Fruit fly (Drosophila melanogaster) whole organism, embryonic: Measurements from ENCODE around the gene Pbp45.
A peak's percentile ranks its signal among the peaks of the same experiment; 100 is the strongest.

Experiments
- Antp ChIP-seq: fragments of 200-800 bp; sonication (Bioruptor generic); optimal IDR thresholded peaks from 3 replicates; lab custom pipeline; 2016; ENCODE audit warnings: missing biosample characterization, missing genetic modification characterization
- Asciz ChIP-seq: fragments of 200-800 bp; sonication (Bioruptor generic); optimal IDR thresholded peaks from 2 replicates; lab custom pipeline; 2017; ENCODE audit warnings: missing biosample characterization, mild to moderate bottlenecking, missing genetic modification characterization, missing genetic modification reagents
- B-H2 ChIP-seq: fragments of 200-800 bp; sonication (Bioruptor generic); optimal IDR thresholded peaks from 2 replicates; lab custom pipeline; 2018; ENCODE audit warnings: missing biosample characterization, mild to moderate bottlenecking, missing genetic modification characterization
- Bgb ChIP-seq: fragments of 200-800 bp; sonication (Bioruptor generic); IDR thresholded peaks from 2 replicates; pipeline ENCODE4 v1.3.6; 2022; ENCODE audit warnings: missing biosample characterization, missing genetic modification characterization; ENCODE audit not compliant: partially characterized antibody
- Blimp-1 ChIP-seq: fragments of 200-800 bp; sonication (Bioruptor generic); optimal IDR thresholded peaks from 3 replicates; lab custom pipeline; 2018; ENCODE audit warnings: missing biosample characterization, missing genetic modification characterization, mild to moderate bottlenecking, moderate library complexity, missing genetic modification reagents
- CG10321 ChIP-seq: fragments of 200-800 bp; sonication (Bioruptor generic); IDR thresholded peaks from 2 replicates; pipeline ENCODE4 v1.3.6; 2022; ENCODE audit warnings: missing biosample characterization, missing genetic modification characterization
- CG12104 ChIP-seq: fragments of 200-800 bp; sonication (Bioruptor generic); optimal IDR thresholded peaks from 3 replicates; lab custom pipeline; 2016; ENCODE audit warnings: missing biosample characterization, missing genetic modification characterization
- CG12155 ChIP-seq: fragments of 200-800 bp; sonication (Bioruptor generic); optimal IDR thresholded peaks from 3 replicates; lab custom pipeline; 2016; ENCODE audit warnings: missing biosample characterization, missing genetic modification characterization
- CG12391 ChIP-seq: fragments of 200-800 bp; sonication (Bioruptor generic); optimal IDR thresholded peaks from 3 replicates; lab custom pipeline; 2018; ENCODE audit warnings: missing biosample characterization, mild to moderate bottlenecking, missing genetic modification characterization, moderate library complexity
- CG13624 ChIP-seq: fragments of 200-800 bp; sonication (Bioruptor generic); optimal IDR thresholded peaks from 2 replicates; lab custom pipeline; 2016; ENCODE audit warnings: missing biosample characterization, missing genetic modification characterization
- CG14860 ChIP-seq: fragments of 200-800 bp; sonication (Bioruptor generic); IDR thresholded peaks from 3 replicates; pipeline ENCODE4 v1.3.6; 2022; ENCODE audit warnings: missing biosample characterization, missing genetic modification characterization; ENCODE audit not compliant: partially characterized antibody
- CG15073 ChIP-seq: fragments of 200-800 bp; sonication (Bioruptor generic); optimal IDR thresholded peaks from 2 replicates; lab custom pipeline; 2016; ENCODE audit warnings: missing biosample characterization, missing genetic modification characterization
- CG1529 ChIP-seq: fragments of 200-800 bp; sonication (Bioruptor generic); optimal IDR thresholded peaks from 3 replicates; lab custom pipeline; 2018; ENCODE audit warnings: missing biosample characterization, missing genetic modification characterization
- CG15601 ChIP-seq: fragments of 200-800 bp; sonication (Bioruptor generic); optimal IDR thresholded peaks from 3 replicates; lab custom pipeline; 2019; ENCODE audit warnings: missing biosample characterization, mild to moderate bottlenecking, missing genetic modification characterization, moderate library complexity
- CG1603 ChIP-seq: fragments of 200-800 bp; sonication (Bioruptor generic); optimal IDR thresholded peaks from 2 replicates; lab custom pipeline; 2019; ENCODE audit warnings: missing biosample characterization, mild to moderate bottlenecking, missing genetic modification characterization, moderate library complexity
- CG17361 ChIP-seq: fragments of 200-800 bp; sonication (Bioruptor generic); IDR thresholded peaks from 3 replicates; pipeline ENCODE4 v1.3.6; 2022; ENCODE audit warnings: missing biosample characterization, missing genetic modification characterization
- CG17568 ChIP-seq: fragments of 200-800 bp; sonication (Bioruptor generic); optimal IDR thresholded peaks from 2 replicates; lab custom pipeline; 2018; ENCODE audit warnings: missing biosample characterization, mild to moderate bottlenecking, missing genetic modification characterization, moderate library complexity
- CG1792 ChIP-seq: fragments of 200-800 bp; sonication (Bioruptor generic); optimal IDR thresholded peaks from 2 replicates; lab custom pipeline; 2016; ENCODE audit warnings: missing biosample characterization, missing genetic modification characterization
- CG18011 ChIP-seq: fragments of 200-800 bp; sonication (Bioruptor generic); optimal IDR thresholded peaks from 2 replicates; lab custom pipeline; 2017; ENCODE audit warnings: missing biosample characterization, missing genetic modification characterization, mild to moderate bottlenecking, moderate library complexity, missing genotype
- CG3163 ChIP-seq: fragments of 200-800 bp; sonication (Bioruptor generic); optimal IDR thresholded peaks from 3 replicates; lab custom pipeline; 2016; ENCODE audit warnings: missing biosample characterization, missing genetic modification characterization
- CG33213 ChIP-seq: fragments of 200-800 bp; sonication (Bioruptor generic); optimal IDR thresholded peaks from 3 replicates; lab custom pipeline; 2016; ENCODE audit warnings: missing biosample characterization, missing genetic modification characterization
- CG34376 ChIP-seq: fragments of 200-800 bp; sonication (Bioruptor generic); optimal IDR thresholded peaks from 2 replicates; lab custom pipeline; 2018; ENCODE audit warnings: missing biosample characterization, mild to moderate bottlenecking, missing genetic modification characterization
- CG7357 ChIP-seq: fragments of 200-800 bp; sonication (Bioruptor generic); IDR thresholded peaks from 3 replicates; pipeline ENCODE4 v1.3.6; 2022; ENCODE audit warnings: missing biosample characterization, missing genetic modification characterization
- CG7963 ChIP-seq: fragments of 200-800 bp; sonication (Bioruptor generic); IDR thresholded peaks from 3 replicates; pipeline ENCODE4 v1.3.6; 2022; ENCODE audit warnings: missing biosample characterization, missing genetic modification characterization; ENCODE audit not compliant: partially characterized antibody
- Dad ChIP-seq: fragments of 200-800 bp; sonication (Bioruptor generic); optimal IDR thresholded peaks from 3 replicates; lab custom pipeline; 2016; ENCODE audit warnings: missing biosample characterization, missing genetic modification characterization
- Doc3 ChIP-seq: fragments of 200-800 bp; sonication (Bioruptor generic); IDR thresholded peaks from 3 replicates; pipeline ENCODE4 v1.3.6; 2022; ENCODE audit warnings: missing biosample characterization, missing genetic modification characterization; ENCODE audit not compliant: partially characterized antibody
- Drgx ChIP-seq: fragments of 200-800 bp; sonication (Bioruptor generic); IDR thresholded peaks from 2 replicates; pipeline ENCODE4 v1.3.6; 2022; ENCODE audit warnings: missing biosample characterization, missing genetic modification characterization
- Hr39 ChIP-seq: fragments of >200 bp; optimal IDR thresholded peaks from 2 replicates; lab custom pipeline; 2017
- Hr78 ChIP-seq, 2 experiments: fragments of 200-800 bp in 1 of 2; fragments of >200 bp in 1 of 2; sonication (Bioruptor generic) in 1 of 2; optimal IDR thresholded peaks; 2 replicates each; lab custom pipeline; 2017 to 2019; ENCODE audit warnings: missing biosample characterization in 2 of 2, missing genetic modification characterization in 2 of 2, mild to moderate bottlenecking in 1 of 2, moderate library complexity in 1 of 2
- abd-A ChIP-seq: fragments of 200-800 bp; sonication (Bioruptor generic); optimal IDR thresholded peaks from 3 replicates; lab custom pipeline; 2019; ENCODE audit warnings: missing biosample characterization, mild to moderate bottlenecking, missing genetic modification characterization, moderate library complexity
- aop ChIP-seq: fragments of 200-800 bp; sonication (Bioruptor generic); IDR thresholded peaks from 2 replicates; pipeline ENCODE4 v1.3.6; 2022; ENCODE audit warnings: missing biosample characterization, missing genetic modification characterization
- ato ChIP-seq: fragments of 200-800 bp; sonication (Bioruptor generic); IDR thresholded peaks from 2 replicates; pipeline ENCODE4 v1.3.6; 2022; ENCODE audit warnings: missing biosample characterization, missing genetic modification characterization; ENCODE audit not compliant: partially characterized antibody
- bab2 ChIP-seq: fragments of 200-800 bp; sonication (Bioruptor generic); optimal IDR thresholded peaks from 2 replicates; lab custom pipeline; 2016; ENCODE audit warnings: missing biosample characterization, missing genetic modification characterization
- bigmax ChIP-seq: fragments of 200-800 bp; sonication (Bioruptor generic); optimal IDR thresholded peaks from 2 replicates; lab custom pipeline; 2018; ENCODE audit warnings: missing biosample characterization, mild to moderate bottlenecking, missing genetic modification characterization
- bsh ChIP-seq, 2 experiments: fragments of 200-800 bp; sonication (Bioruptor generic); optimal IDR thresholded peaks; 2 replicates each; lab custom pipeline; 2017 to 2018; ENCODE audit warnings: mild to moderate bottlenecking in 2 of 2, missing biosample characterization in 2 of 2, missing genetic modification characterization in 2 of 2, moderate library complexity in 1 of 2
- cato ChIP-seq: fragments of 200-800 bp; sonication (Bioruptor generic); optimal IDR thresholded peaks from 2 replicates; lab custom pipeline; 2016; ENCODE audit warnings: missing biosample characterization, missing genetic modification characterization, borderline replicate concordance
- chn ChIP-seq: fragments of 200-800 bp; sonication (Bioruptor generic); optimal IDR thresholded peaks from 2 replicates; lab custom pipeline; 2016; ENCODE audit warnings: missing biosample characterization, missing genetic modification characterization
- croc ChIP-seq: fragments of 200-800 bp; sonication (Bioruptor generic); conservative IDR thresholded peaks from 3 replicates; pipeline ENCODE4 v1.3.6; 2022; ENCODE audit warnings: missing biosample characterization, missing genetic modification characterization
- dmrt11E ChIP-seq: fragments of 200-800 bp; sonication (Bioruptor generic); optimal IDR thresholded peaks from 3 replicates; lab custom pipeline; 2018; ENCODE audit warnings: missing biosample characterization, mild to moderate bottlenecking, missing genetic modification characterization, moderate library complexity
- ems ChIP-seq: fragments of 200-800 bp; sonication (Bioruptor generic); optimal IDR thresholded peaks from 3 replicates; lab custom pipeline; 2016; ENCODE audit warnings: missing biosample characterization, missing genetic modification characterization
- gem ChIP-seq: fragments of 200-800 bp; sonication (Bioruptor generic); optimal IDR thresholded peaks from 2 replicates; lab custom pipeline; 2019; ENCODE audit warnings: missing biosample characterization, mild to moderate bottlenecking, missing genetic modification characterization, moderate library complexity
- h ChIP-seq: fragments of >200 bp; optimal IDR thresholded peaks from 2 replicates; lab custom pipeline; 2017
- insv ChIP-seq, 2 experiments: fragments of 200-800 bp; sonication (Bioruptor generic); optimal IDR thresholded peaks; 3 replicates each; lab custom pipeline; 2016 to 2018; ENCODE audit warnings: missing biosample characterization in 2 of 2, missing genetic modification characterization in 2 of 2
- mam ChIP-seq: fragments of 200-800 bp; sonication (Bioruptor generic); optimal IDR thresholded peaks from 3 replicates; lab custom pipeline; 2016; ENCODE audit warnings: missing biosample characterization, missing genetic modification characterization
- nmo ChIP-seq: fragments of 200-800 bp; sonication (Bioruptor generic); optimal IDR thresholded peaks from 2 replicates; lab custom pipeline; 2018; ENCODE audit warnings: missing biosample characterization, mild to moderate bottlenecking, missing genetic modification characterization, moderate library complexity
- org-1 ChIP-seq: fragments of 200-800 bp; sonication (Bioruptor generic); optimal IDR thresholded peaks from 2 replicates; lab custom pipeline; 2017; ENCODE audit warnings: missing biosample characterization, missing genetic modification characterization
- sim ChIP-seq: fragments of 200-800 bp; sonication (Bioruptor generic); IDR thresholded peaks from 2 replicates; pipeline ENCODE4 v1.3.6; 2022; ENCODE audit warnings: missing biosample characterization, missing genetic modification characterization
- sqz ChIP-seq: fragments of 200-800 bp; sonication (Bioruptor generic); optimal IDR thresholded peaks from 3 replicates; lab custom pipeline; 2018; ENCODE audit warnings: missing biosample characterization, mild to moderate bottlenecking, missing genetic modification characterization
- stwl ChIP-seq: fragments of 200-800 bp; sonication (Bioruptor generic); optimal IDR thresholded peaks from 3 replicates; lab custom pipeline; 2018; ENCODE audit warnings: missing biosample characterization, mild to moderate bottlenecking, missing genetic modification characterization, moderate library complexity
- wek ChIP-seq: fragments of 200-800 bp; sonication (Bioruptor generic); optimal IDR thresholded peaks from 3 replicates; lab custom pipeline; 2018; ENCODE audit warnings: missing biosample characterization, mild to moderate bottlenecking, missing genetic modification characterization, moderate library complexity

The Pbp45 gene

DNA sequence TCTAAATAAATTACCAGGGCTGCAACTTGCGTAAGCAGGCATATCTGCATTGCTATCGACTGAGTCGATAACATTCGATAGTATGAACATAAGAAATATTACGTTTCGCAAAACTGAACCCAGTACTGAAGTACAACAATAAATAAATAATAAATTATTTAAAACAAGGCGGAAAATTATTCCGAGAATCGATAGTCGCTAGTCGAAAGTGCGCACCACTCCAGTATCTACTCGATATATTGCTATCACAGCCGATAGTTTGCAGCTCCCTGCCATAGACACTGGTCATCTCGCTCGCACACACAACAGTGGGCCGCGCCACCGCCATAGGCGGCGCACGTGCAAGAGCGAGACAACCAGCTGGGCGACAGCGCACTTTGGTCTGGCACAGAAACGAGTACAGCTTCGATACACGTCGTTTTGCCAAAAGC lies 45.9 kb downstream of the Pbp45 start, which contains the start of gene nsl1 (continued):
- peak; percentile 87 for TF ChIP-seq stwl
- peak; percentile 8 for TF ChIP-seq CG34376 (GFP tag; lab: Kevin White, UChicago)
- TF ChIP-seq Antp (GFP tag; lab: Kevin White, UChicago), result peak; percentile 24
- TF ChIP-seq CG17361, result peak; percentile 44; the same call in 2 of the 3 replicates
- TF ChIP-seq Blimp-1 (GFP tag; lab: Kevin White, UChicago), result peak; percentile 26
- TF ChIP-seq CG15601, result peak; percentile 22
- TF ChIP-seq Hr78 (GFP tag; optimal IDR thresholded peaks at IDR 0.05; lab: Kevin White, UChicago), result no peak
- no peak for TF ChIP-seq CG33213 (GFP tag; lab: Kevin White, UChicago)
- TF ChIP-seq B-H2 (GFP tag; lab: Kevin White, UChicago), result no peak
- peak; percentile 7 for TF ChIP-seq CG1529
- no peak for TF ChIP-seq CG12104 (GFP tag; lab: Kevin White, UChicago)
- no peak for TF ChIP-seq cato (GFP tag; lab: Kevin White, UChicago)
- no peak for TF ChIP-seq CG17568 (GFP tag; lab: Kevin White, UChicago)
- TF ChIP-seq bigmax (GFP tag; lab: Kevin White, UChicago), result no peak
- TF ChIP-seq CG3163 (GFP tag; lab: Kevin White, UChicago), result no peak
- no peak for TF ChIP-seq Asciz
- peak; percentile 58 for TF ChIP-seq CG1603 (tag; lab: Kevin White, UChicago)
- TF ChIP-seq aop (GFP tag; lab: Robert Waterston, UW), result peak; percentile 19; the same call in 1 of the 2 replicates
- peak; percentile 19 for TF ChIP-seq CG18011
- TF ChIP-seq CG13624 (GFP tag; lab: Kevin White, UChicago), result peak; percentile 40
- peak; percentile 30 for TF ChIP-seq mam (GFP tag; lab: Kevin White, UChicago)
- peak; percentile 95 for TF ChIP-seq Doc3 (GFP tag; lab: Robert Waterston, UW)
- peak; percentile 67 for TF ChIP-seq nmo (GFP tag; lab: Kevin White, UChicago)
- TF ChIP-seq CG7963 (GFP tag; lab: Robert Waterston, UW), result peak; percentile 94
- peak; percentile 20 for TF ChIP-seq ems (GFP tag; lab: Kevin White, UChicago)
- no peak for TF ChIP-seq sim (GFP tag; lab: Robert Waterston, UW)
- TF ChIP-seq dmrt11E, result peak; percentile 29
- peak; percentile 97 for TF ChIP-seq CG12155 (GFP tag; lab: Kevin White, UChicago)
- peak in 1 of 2 experiments; percentile 17 for TF ChIP-seq insv (GFP tag; optimal IDR thresholded peaks at IDR 0.05; lab: Kevin White, UChicago)
- peak; percentile 97 for TF ChIP-seq CG14860 (GFP tag; lab: Robert Waterston, UW)
- no peak for TF ChIP-seq Hr39 (lab: Kevin White, UChicago)
- no peak for TF ChIP-seq CG15073 (GFP tag; lab: Kevin White, UChicago)
- TF ChIP-seq Dad (GFP tag; lab: Kevin White, UChicago), result peak; percentile 22
- TF ChIP-seq bab2 (GFP tag; lab: Kevin White, UChicago), result peak; percentile 48
- TF ChIP-seq Bgb (GFP tag; lab: Robert Waterston, UW), result peak; percentile 97
- peak; percentile 33 for TF ChIP-seq gem (tag; lab: Kevin White, UChicago)
- TF ChIP-seq ato, result peak; percentile 93
- peak; percentile 99 for TF ChIP-seq CG10321 (GFP tag; lab: Robert Waterston, UW)
- no peak for TF ChIP-seq croc (GFP tag; lab: Robert Waterston, UW)
- TF ChIP-seq CG12391, result peak; percentile 54
- TF ChIP-seq chn (GFP tag; lab: Kevin White, UChicago), result peak; percentile 77
- peak in 1 of 2 experiments; percentile 31 for TF ChIP-seq bsh (GFP tag; optimal IDR thresholded peaks at IDR 0.05; lab: Kevin White, UChicago)
- no peak for TF ChIP-seq sqz (GFP tag; lab: Kevin White, UChicago)
- TF ChIP-seq abd-A (tag; lab: Kevin White, UChicago), result peak; percentile 66
- no peak for TF ChIP-seq h (lab: Kevin White, UChicago)
- no peak for TF ChIP-seq wek (GFP tag; lab: Kevin White, UChicago)
- TF ChIP-seq Drgx (GFP tag; lab: Robert Waterston, UW), result no peak
- no peak for TF ChIP-seq CG1792 (GFP tag; lab: Kevin White, UChicago)
- TF ChIP-seq org-1, result no peak
- TF ChIP-seq CG7357 (GFP tag; lab: Robert Waterston, UW), result no peak
